Worm (Caenorhabditis elegans) whole organism, L1 larva: ENCODE measurements around the gene C26E6.1.

Experiments used
- alr-1 ChIP-seq: fragments of 200-800 bp; sonication (Bioruptor generic); optimal IDR thresholded peaks from 2 replicates; lab custom pipeline; 2018; ENCODE audit warnings: borderline replicate concordance, mild to moderate bottlenecking, missing genetic modification characterization, missing compliant biosample characterization
- aly-2 ChIP-seq: fragments of 150-350 bp; optimal IDR thresholded peaks from 2 replicates; lab custom pipeline; 2014; ENCODE audit warnings: missing biosample characterization, missing genetic modification characterization
- ceh-63 ChIP-seq: fragments of 200-800 bp; sonication (Bioruptor generic); optimal IDR thresholded peaks from 2 replicates; lab custom pipeline; 2018; ENCODE audit warnings: mild to moderate bottlenecking, missing genetic modification characterization, missing compliant biosample characterization
- fkh-10 ChIP-seq: sonication (generic microtip); optimal IDR thresholded peaks from 2 replicates; lab custom pipeline; 2017; ENCODE audit warnings: missing biosample characterization, missing genetic modification reagents, missing genetic modification characterization
- hlh-17 ChIP-seq: fragments of 200-800 bp; sonication (Bioruptor generic); optimal IDR thresholded peaks from 2 replicates; lab custom pipeline; 2018; ENCODE audit warnings: missing genetic modification characterization, mild to moderate bottlenecking, missing compliant biosample characterization, moderate library complexity, borderline replicate concordance
- jun-1 ChIP-seq: fragments of 150-350 bp; optimal IDR thresholded peaks from 2 replicates; lab custom pipeline; 2014; ENCODE audit warnings: missing biosample characterization, missing genetic modification reagents, missing genetic modification characterization
- lin-35 ChIP-seq, 2 experiments: fragments of 150-350 bp; optimal IDR thresholded peaks; 2 replicates each; lab custom pipeline; 2014; ENCODE audit warnings: missing biosample characterization in 2 of 2, missing genetic modification characterization in 2 of 2, missing genetic modification reagents in 2 of 2
- lin-39 ChIP-seq: fragments of 150-350 bp; optimal IDR thresholded peaks from 2 replicates; lab custom pipeline; 2014; ENCODE audit warnings: missing biosample characterization, missing genetic modification reagents, missing genetic modification characterization
- mdl-1 ChIP-seq, 2 experiments: fragments of 150-350 bp; optimal IDR thresholded peaks; 2 replicates each; lab custom pipeline; 2014 to 2017; ENCODE audit warnings: missing biosample characterization in 2 of 2, missing genetic modification characterization in 2 of 2, inconsistent platforms in 1 of 2
- nhr-237 ChIP-seq: fragments of 150-350 bp; optimal IDR thresholded peaks from 2 replicates; lab custom pipeline; 2014; ENCODE audit warnings: missing biosample characterization, missing genetic modification characterization
- skn-1 ChIP-seq: fragments of 150-350 bp; optimal IDR thresholded peaks from 2 replicates; lab custom pipeline; 2014; ENCODE audit warnings: missing biosample characterization, missing genetic modification characterization
- sptf-1 ChIP-seq: fragments of 150-350 bp; optimal IDR thresholded peaks from 2 replicates; lab custom pipeline; 2014; ENCODE audit warnings: missing biosample characterization, missing genetic modification characterization
- tbx-2 ChIP-seq: sonication (generic microtip); optimal IDR thresholded peaks from 2 replicates; lab custom pipeline; 2016; ENCODE audit warnings: missing genetic modification characterization, missing compliant biosample characterization
- unc-130 ChIP-seq: fragments of 150-350 bp; optimal IDR thresholded peaks from 2 replicates; lab custom pipeline; 2017; ENCODE audit warnings: missing biosample characterization, missing genetic modification characterization, inconsistent platforms

- TF ChIP-seq tbx-2 (tag; lab: Kevin White, UChicago) (no peak), fkh-10 (GFP tag; lab: Kevin White, UChicago) (no peak), alr-1 (tag; lab: Kevin White, UChicago) (no peak), sptf-1 (no peak), lin-35 (GFP tag; optimal IDR thresholded peaks at IDR 0.05; lab: Kevin White, UChicago) (no peak), mdl-1 (tag; optimal IDR thresholded peaks at IDR 0.05; lab: Kevin White, UChicago) (no peak), skn-1 (tag; lab: Kevin White, UChicago) (no peak), unc-130 (tag; lab: Kevin White, UChicago) (no peak), aly-2 (no peak), nhr-237 (tag; lab: Kevin White, UChicago) (no peak), ceh-63 (GFP tag; lab: Kevin White, UChicago) (no peak), lin-39 (tag; lab: Kevin White, UChicago) (no peak), jun-1 (no peak), hlh-17 (no peak)
Observed at ce11 chrIII:4924134-4924533, 32.5 kb upstream of the C26E6.1 start.
